Worm (Caenorhabditis elegans) whole organism, L4 larva: Measurements from ENCODE around the gene srxa-18.

Source experiments
- F10B5.3 ChIP-seq: sonication (generic microtip); optimal IDR thresholded peaks from 2 replicates; lab custom pipeline; 2016; ENCODE audit warnings: mild to moderate bottlenecking, missing genetic modification characterization, missing compliant biosample characterization
- F37D6.2 ChIP-seq: sonication (generic microtip); optimal IDR thresholded peaks from 2 replicates; lab custom pipeline; 2016; ENCODE audit warnings: mild to moderate bottlenecking, missing genetic modification characterization, missing compliant biosample characterization
- T20F7.1 ChIP-seq: fragments of 200-800 bp; sonication (Bioruptor generic); optimal IDR thresholded peaks from 2 replicates; lab custom pipeline; 2018; ENCODE audit warnings: mild to moderate bottlenecking, missing genetic modification characterization, missing compliant biosample characterization
- T26A8.4 ChIP-seq: fragments of 200-800 bp; sonication (Bioruptor generic); IDR thresholded peaks from 2 replicates; pipeline ENCODE4 v1.3.6; 2022; ENCODE audit warnings: missing genetic modification characterization, missing compliant biosample characterization
- Y105C5A.15 ChIP-seq: fragments of 200-800 bp; sonication (Bioruptor generic); IDR thresholded peaks from 2 replicates; pipeline ENCODE4 v1.3.6; 2022; ENCODE audit warnings: missing genetic modification characterization, missing compliant biosample characterization
- Y48G9A.11 ChIP-seq: fragments of 200-800 bp; sonication (Bioruptor generic); IDR thresholded peaks from 2 replicates; pipeline ENCODE4 v1.3.6; 2022; ENCODE audit warnings: missing genetic modification reagents, missing genetic modification characterization, missing compliant biosample characterization
- aly-2 ChIP-seq: sonication (generic microtip); optimal IDR thresholded peaks from 2 replicates; lab custom pipeline; 2018; ENCODE audit warnings: missing biosample characterization, missing genetic modification characterization
- attf-4 ChIP-seq: sonication (generic microtip); optimal IDR thresholded peaks from 3 replicates; lab custom pipeline; 2017; ENCODE audit warnings: missing biosample characterization, missing genetic modification characterization
- ceh-28 ChIP-seq: fragments of 150-350 bp; optimal IDR thresholded peaks from 2 replicates; lab custom pipeline; 2014; ENCODE audit warnings: missing biosample characterization, missing genetic modification reagents, missing genetic modification characterization
- ceh-44 ChIP-seq: fragments of 200-800 bp; sonication (Bioruptor generic); IDR thresholded peaks from 2 replicates; pipeline ENCODE4 v1.3.6; 2022; ENCODE audit warnings: missing genetic modification reagents, missing genetic modification characterization, missing compliant biosample characterization
- ceh-82 ChIP-seq: sonication (generic microtip); optimal IDR thresholded peaks from 2 replicates; lab custom pipeline; 2017; ENCODE audit warnings: missing biosample characterization, missing genetic modification characterization
- ctbp-1 ChIP-seq: fragments of 200-800 bp; sonication (Bioruptor generic); IDR thresholded peaks from 2 replicates; pipeline ENCODE4 v1.3.6; 2022; ENCODE audit warnings: missing genetic modification reagents, missing genetic modification characterization, missing compliant biosample characterization
- daf-12 ChIP-seq: fragments of 150-350 bp; optimal IDR thresholded peaks from 2 replicates; lab custom pipeline; 2014; ENCODE audit warnings: missing biosample characterization, missing genetic modification reagents, missing genetic modification characterization
- daf-16 ChIP-seq, 3 experiments: sonication (generic microtip); optimal IDR thresholded peaks; 2 replicates each; lab custom pipeline; 2016 to 2017; ENCODE audit warnings: missing genetic modification characterization in 3 of 3, missing genetic modification reagents in 3 of 3, mild to moderate bottlenecking in 2 of 3, missing compliant biosample characterization in 2 of 3, missing biosample characterization in 1 of 3, moderate library complexity in 1 of 3
- dmd-6 ChIP-seq: fragments of 200-800 bp; sonication (Bioruptor generic); IDR thresholded peaks from 2 replicates; pipeline ENCODE4 v1.3.6; 2022; ENCODE audit warnings: missing genetic modification reagents, missing genetic modification characterization, missing compliant biosample characterization
- dmd-9 ChIP-seq: fragments of 200-800 bp; sonication (Bioruptor generic); IDR thresholded peaks from 2 replicates; pipeline ENCODE4 v1.3.6; 2022; ENCODE audit warnings: missing genetic modification reagents, missing genetic modification characterization, missing compliant biosample characterization
- dve-1 ChIP-seq: sonication (generic microtip); optimal IDR thresholded peaks from 2 replicates; lab custom pipeline; 2017; ENCODE audit warnings: antibody characterized with exemption, mild to moderate bottlenecking, missing genetic modification characterization, missing compliant biosample characterization; ENCODE audit not compliant: insufficient read depth
- fos-1 ChIP-seq: fragments of 150-350 bp; optimal IDR thresholded peaks from 2 replicates; lab custom pipeline; 2014; ENCODE audit warnings: missing biosample characterization, missing genetic modification characterization
- hif-1 ChIP-seq, 2 experiments: sonication (generic microtip); optimal IDR thresholded peaks; 2 replicates each; lab custom pipeline; 2016 to 2017; ENCODE audit warnings: missing compliant biosample characterization in 2 of 2, missing genetic modification characterization in 2 of 2, missing genetic modification reagents in 2 of 2, missing genotype in 2 of 2, mild to moderate bottlenecking in 1 of 2
- hlh-11 ChIP-seq: fragments of 200-800 bp; sonication (Bioruptor generic); optimal IDR thresholded peaks from 2 replicates; lab custom pipeline; 2018; ENCODE audit warnings: mild to moderate bottlenecking, missing genetic modification characterization, missing compliant biosample characterization
- hlh-30 ChIP-seq: sonication (generic microtip); optimal IDR thresholded peaks from 2 replicates; lab custom pipeline; 2017; ENCODE audit warnings: antibody characterized with exemption, mild to moderate bottlenecking, missing genetic modification characterization, missing compliant biosample characterization; ENCODE audit not compliant: insufficient read depth
- hmg-1.1 ChIP-seq: fragments of 200-800 bp; sonication (Bioruptor generic); IDR thresholded peaks from 2 replicates; pipeline ENCODE4 v1.3.6; 2022; ENCODE audit warnings: missing genetic modification reagents, missing genetic modification characterization, missing compliant biosample characterization
- lim-7 ChIP-seq: fragments of 200-800 bp; sonication (Bioruptor generic); IDR thresholded peaks from 2 replicates; pipeline ENCODE4 v1.3.6; 2022; ENCODE audit warnings: missing genetic modification characterization, missing compliant biosample characterization
- lin-39 ChIP-seq: fragments of 150-350 bp; optimal IDR thresholded peaks from 2 replicates; lab custom pipeline; 2014; ENCODE audit warnings: missing biosample characterization, missing genetic modification reagents, missing genetic modification characterization
- lsy-2 ChIP-seq, 2 experiments: fragments of 150-350 bp in 1 of 2; sonication (generic microtip) in 1 of 2; optimal IDR thresholded peaks; 2 replicates each; lab custom pipeline; 2014 to 2017; ENCODE audit warnings: missing biosample characterization in 2 of 2, missing genetic modification characterization in 2 of 2
- madf-9 ChIP-seq: fragments of 200-800 bp; sonication (Bioruptor generic); conservative IDR thresholded peaks from 2 replicates; pipeline ENCODE4 v1.3.6; 2022; ENCODE audit warnings: missing genetic modification reagents, missing genetic modification characterization, missing compliant biosample characterization
- mdl-1 ChIP-seq, 2 experiments: fragments of 150-350 bp in 1 of 2; sonication (generic microtip) in 1 of 2; optimal IDR thresholded peaks; 2 replicates each; lab custom pipeline; 2014 to 2017; ENCODE audit warnings: missing biosample characterization in 2 of 2, missing genetic modification characterization in 2 of 2
- mep-1 ChIP-seq: fragments of 150-350 bp; sonication (generic microtip); optimal IDR thresholded peaks from 3 replicates; lab custom pipeline; 2014; ENCODE audit warnings: missing biosample characterization, missing genetic modification characterization
- mxl-2 ChIP-seq: fragments of 200-800 bp; sonication (Bioruptor generic); conservative IDR thresholded peaks from 2 replicates; pipeline ENCODE4 v1.3.6; 2022; ENCODE audit warnings: missing genetic modification reagents, missing genetic modification characterization, missing compliant biosample characterization
- mxl-3 ChIP-seq: fragments of 200-800 bp; sonication (Bioruptor generic); optimal IDR thresholded peaks from 2 replicates; lab custom pipeline; 2018; ENCODE audit warnings: mild to moderate bottlenecking, missing genetic modification characterization, missing compliant biosample characterization
- nhr-10 ChIP-seq: fragments of 150-350 bp; optimal IDR thresholded peaks from 2 replicates; lab custom pipeline; 2014; ENCODE audit warnings: missing biosample characterization, missing genetic modification characterization
- nhr-102 ChIP-seq: sonication (generic microtip); optimal IDR thresholded peaks from 2 replicates; lab custom pipeline; 2016; ENCODE audit warnings: mild to moderate bottlenecking, missing genetic modification characterization, moderate library complexity, missing compliant biosample characterization
- nhr-11 ChIP-seq: fragments of 150-350 bp; optimal IDR thresholded peaks from 2 replicates; lab custom pipeline; 2014; ENCODE audit warnings: missing biosample characterization, missing genetic modification characterization
- nhr-237 ChIP-seq: sonication (generic microtip); optimal IDR thresholded peaks from 2 replicates; lab custom pipeline; 2017; ENCODE audit warnings: missing biosample characterization, missing genetic modification characterization
- nhr-28 ChIP-seq: fragments of 150-350 bp; optimal IDR thresholded peaks from 2 replicates; lab custom pipeline; 2014; ENCODE audit warnings: missing biosample characterization, missing genetic modification characterization
- nhr-48 ChIP-seq: sonication (generic microtip); optimal IDR thresholded peaks from 2 replicates; lab custom pipeline; 2016; ENCODE audit warnings: mild to moderate bottlenecking, missing genetic modification characterization, missing compliant biosample characterization
- nhr-6 ChIP-seq: fragments of 150-350 bp; optimal IDR thresholded peaks from 2 replicates; lab custom pipeline; 2014; ENCODE audit warnings: missing biosample characterization, missing genetic modification characterization
- nhr-76 ChIP-seq: fragments of 150-350 bp; optimal IDR thresholded peaks from 2 replicates; lab custom pipeline; 2014; ENCODE audit warnings: missing biosample characterization, missing genetic modification characterization
- nhr-77 ChIP-seq: fragments of 150-350 bp; optimal IDR thresholded peaks from 2 replicates; lab custom pipeline; 2014; ENCODE audit warnings: missing biosample characterization, missing genetic modification characterization
- php-3 ChIP-seq: fragments of 200-800 bp; sonication (Bioruptor generic); IDR thresholded peaks from 2 replicates; pipeline ENCODE4 v1.3.6; 2022; ENCODE audit warnings: missing genetic modification reagents, missing genetic modification characterization, missing compliant biosample characterization
- pqm-1 ChIP-seq: sonication (generic microtip); optimal IDR thresholded peaks from 2 replicates; lab custom pipeline; 2017; ENCODE audit warnings: missing biosample characterization, missing genetic modification characterization
- sdz-12 ChIP-seq: fragments of 200-800 bp; sonication (Bioruptor generic); optimal IDR thresholded peaks from 2 replicates; lab custom pipeline; 2018; ENCODE audit warnings: mild to moderate bottlenecking, missing genetic modification characterization, missing compliant biosample characterization
- tra-1 ChIP-seq: fragments of 200-800 bp; sonication (Bioruptor generic); IDR thresholded peaks from 2 replicates; pipeline ENCODE4 v1.3.6; 2022; ENCODE audit warnings: missing genetic modification reagents, missing genetic modification characterization, missing compliant biosample characterization
- unc-130 ChIP-seq: sonication (generic microtip); optimal IDR thresholded peaks from 2 replicates; lab custom pipeline; 2016; ENCODE audit warnings: missing genetic modification reagents, missing genetic modification characterization, missing compliant biosample characterization
- zfp-3 ChIP-seq: fragments of 200-800 bp; sonication (Bioruptor generic); conservative IDR thresholded peaks from 2 replicates; pipeline ENCODE4 v1.3.6; 2022; ENCODE audit warnings: missing genetic modification reagents, missing genetic modification characterization, missing compliant biosample characterization
- zip-2 ChIP-seq: fragments of 150-350 bp; optimal IDR thresholded peaks from 2 replicates; lab custom pipeline; 2014; ENCODE audit warnings: missing biosample characterization, missing genetic modification characterization
- ztf-7 ChIP-seq: fragments of 150-350 bp; optimal IDR thresholded peaks from 2 replicates; lab custom pipeline; 2014; ENCODE audit warnings: missing biosample characterization, missing genetic modification characterization

Gene srxa-18

DNA sequence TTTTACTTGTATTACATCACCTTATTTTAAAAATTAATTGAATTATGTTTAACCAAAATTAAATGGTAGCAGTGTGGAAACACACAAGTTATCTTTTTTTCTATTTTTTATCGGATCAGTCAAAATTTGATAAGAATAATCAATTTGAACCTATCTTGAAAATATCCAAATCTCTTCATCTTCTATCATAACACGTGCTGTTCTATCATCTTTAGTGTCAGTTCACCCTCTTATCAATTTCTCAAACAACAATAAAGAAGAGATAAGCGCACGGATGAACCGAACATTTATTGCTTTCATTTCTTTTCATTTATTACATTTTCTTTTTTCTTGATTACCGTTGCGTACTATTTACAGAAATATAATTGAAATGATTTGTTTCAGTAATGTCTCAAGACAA, 33.7 kb downstream of the srxa-18 start, which contains the start of gene R04B5.5:
TSS of gene R04B5.5 (plus strand) at position 378 of the 400 bp plus-strand sequence.
- TF ChIP-seq php-3 (GFP tag; lab: Robert Waterston, UW), result peak; percentile 89
- no peak for TF ChIP-seq zfp-3 (GFP tag; lab: Robert Waterston, UW)
- TF ChIP-seq hlh-11 (tag; lab: Kevin White, UChicago), result peak; percentile 74
- no peak for TF ChIP-seq attf-4 (tag; lab: Kevin White, UChicago)
- TF ChIP-seq unc-130 (GFP tag; lab: Kevin White, UChicago), result no peak
- no peak for TF ChIP-seq daf-16 (GFP tag; optimal IDR thresholded peaks at IDR 0.05; lab: Kevin White, UChicago)
- TF ChIP-seq daf-16 (tag; optimal IDR thresholded peaks at IDR 0.05; lab: Kevin White, UChicago), result peak; percentile 70
- TF ChIP-seq F37D6.2 (tag; lab: Kevin White, UChicago), result no peak
- TF ChIP-seq Y48G9A.11, result no peak
- TF ChIP-seq zip-2, result no peak
- peak; percentile 85 for TF ChIP-seq nhr-10 (tag; lab: Kevin White, UChicago)
- TF ChIP-seq nhr-76 (tag; lab: Kevin White, UChicago), result no peak
- no peak for TF ChIP-seq hmg-1.1
- TF ChIP-seq T20F7.1, result peak; percentile 8
- peak; percentile 48 for TF ChIP-seq nhr-102 (tag; lab: Kevin White, UChicago)
- TF ChIP-seq ztf-7, result peak; percentile 46
- TF ChIP-seq aly-2 (tag; lab: Kevin White, UChicago), result no peak
- no peak for TF ChIP-seq nhr-237 (tag; lab: Kevin White, UChicago)
- TF ChIP-seq ctbp-1 (GFP tag; lab: Robert Waterston, UW), result no peak
- peak; percentile 49 for TF ChIP-seq nhr-48 (tag; lab: Kevin White, UChicago)
- no peak for TF ChIP-seq lim-7 (GFP tag; lab: Robert Waterston, UW)
- peak; percentile 2 for TF ChIP-seq nhr-6 (tag; lab: Kevin White, UChicago)
- TF ChIP-seq mep-1 (tag; lab: Kevin White, UChicago), result peak; percentile 13
- TF ChIP-seq T26A8.4 (GFP tag; lab: Robert Waterston, UW), result no peak
- TF ChIP-seq mxl-3 (GFP tag; lab: Kevin White, UChicago), result peak; percentile 79
- no peak for TF ChIP-seq daf-12 (tag; lab: Kevin White, UChicago)
- TF ChIP-seq Y105C5A.15 (GFP tag; lab: Robert Waterston, UW), result no peak
- TF ChIP-seq ceh-44 (GFP tag; lab: Robert Waterston, UW), result no peak
- no peak for TF ChIP-seq ceh-28 (tag; lab: Kevin White, UChicago)
- peak; percentile 67 for TF ChIP-seq dmd-6
- peak; percentile 24 for TF ChIP-seq nhr-11
- peak in 1 of 2 experiments; percentile 33 for TF ChIP-seq lsy-2 (tag; optimal IDR thresholded peaks at IDR 0.05; lab: Kevin White, UChicago)
- no peak for TF ChIP-seq dmd-9 (GFP tag; lab: Robert Waterston, UW)
- TF ChIP-seq pqm-1 (tag; lab: Kevin White, UChicago), result peak; percentile 37
- TF ChIP-seq fos-1 (tag; lab: Kevin White, UChicago), result no peak
- 0 out of 2 replicates have a peak, but pooled peaks have one; percentile 46 for TF ChIP-seq tra-1
- TF ChIP-seq mxl-2, result no peak
- no peak for TF ChIP-seq hif-1 (tag; optimal IDR thresholded peaks at IDR 0.05; lab: Kevin White, UChicago)
- TF ChIP-seq dve-1 (tag; lab: Kevin White, UChicago), result peak; percentile 98
- no peak for TF ChIP-seq ceh-82 (tag; lab: Kevin White, UChicago)
- TF ChIP-seq lin-39 (tag; lab: Kevin White, UChicago), result no peak
- TF ChIP-seq F10B5.3 (tag; lab: Kevin White, UChicago), result no peak
- peak; percentile 58 for TF ChIP-seq hlh-30
- peak in 1 of 2 experiments; percentile 85 for TF ChIP-seq mdl-1 (tag; optimal IDR thresholded peaks at IDR 0.05; lab: Kevin White, UChicago)
- peak; percentile 90 for TF ChIP-seq nhr-28 (tag; lab: Kevin White, UChicago)
- TF ChIP-seq madf-9 (GFP tag; lab: Robert Waterston, UW), result no peak
- TF ChIP-seq nhr-77, result peak; percentile 89
- TF ChIP-seq sdz-12 (GFP tag; lab: Kevin White, UChicago), result no peak
